Worm (Caenorhabditis elegans) whole organism, L3 larva: ENCODE measurements around the gene F47C12.7.
A peak's percentile ranks its signal among the peaks of the same experiment; 100 is the strongest.

Source experiments
- ama-1 ChIP-seq: fragments of 150-350 bp; optimal IDR thresholded peaks from 2 replicates; lab custom pipeline; 2018
- ceh-16 ChIP-seq: sonication (generic microtip); optimal IDR thresholded peaks from 2 replicates; lab custom pipeline; 2017; ENCODE audit warnings: missing biosample characterization, missing genetic modification characterization
- ceh-28 ChIP-seq: fragments of 150-350 bp; optimal IDR thresholded peaks from 2 replicates; lab custom pipeline; 2014; ENCODE audit warnings: missing biosample characterization, missing genetic modification reagents, missing genetic modification characterization
- ceh-82 ChIP-seq: fragments of 150-350 bp; optimal IDR thresholded peaks from 2 replicates; lab custom pipeline; 2014; ENCODE audit warnings: missing biosample characterization, missing genetic modification characterization
- ceh-9 ChIP-seq: sonication (generic microtip); optimal IDR thresholded peaks from 2 replicates; lab custom pipeline; 2018; ENCODE audit warnings: missing biosample characterization, missing genetic modification characterization
- daf-12 ChIP-seq: fragments of 150-350 bp; optimal IDR thresholded peaks from 2 replicates; lab custom pipeline; 2014; ENCODE audit warnings: missing biosample characterization, missing genetic modification reagents, missing genetic modification characterization
- egl-27 ChIP-seq: sonication (generic microtip); optimal IDR thresholded peaks from 4 replicates; lab custom pipeline; 2017; ENCODE audit warnings: missing biosample characterization, missing genetic modification reagents, missing genetic modification characterization
- egl-5 ChIP-seq: fragments of 150-350 bp; optimal IDR thresholded peaks from 2 replicates; lab custom pipeline; 2017; ENCODE audit warnings: missing biosample characterization, missing genetic modification reagents, missing genetic modification characterization, inconsistent platforms
- elt-1 ChIP-seq: fragments of 150-350 bp; optimal IDR thresholded peaks from 2 replicates; lab custom pipeline; 2014; ENCODE audit warnings: missing biosample characterization, missing genetic modification characterization
- elt-2 ChIP-seq: sonication (generic microtip); optimal IDR thresholded peaks from 2 replicates; lab custom pipeline; 2016; ENCODE audit warnings: missing genetic modification reagents, mild to moderate bottlenecking, missing genetic modification characterization, missing compliant biosample characterization
- elt-3 ChIP-seq, 3 experiments: fragments of 150-350 bp in 1 of 3; sonication (generic microtip) in 2 of 3; optimal IDR thresholded peaks; 2 replicates in 2 of 3; 4 replicates in 1 of 3; lab custom pipeline; 2014 to 2017; ENCODE audit warnings: missing biosample characterization in 3 of 3, missing genetic modification characterization in 3 of 3
- eor-1 ChIP-seq, 2 experiments: fragments of 150-350 bp; optimal IDR thresholded peaks; 2 replicates each; lab custom pipeline; 2014 to 2018; ENCODE audit warnings: missing biosample characterization in 2 of 2, missing genetic modification characterization in 2 of 2
- fkh-10 ChIP-seq: sonication (generic microtip); optimal IDR thresholded peaks from 2 replicates; lab custom pipeline; 2017; ENCODE audit warnings: missing biosample characterization, missing genetic modification reagents, missing genetic modification characterization
- fkh-2 ChIP-seq: fragments of 150-350 bp; optimal IDR thresholded peaks from 2 replicates; lab custom pipeline; 2014; ENCODE audit warnings: missing biosample characterization, missing genetic modification reagents, missing genetic modification characterization
- fos-1 ChIP-seq: fragments of 150-350 bp; optimal IDR thresholded peaks from 2 replicates; lab custom pipeline; 2014; ENCODE audit warnings: missing biosample characterization, missing genetic modification characterization
- jun-1 ChIP-seq: fragments of 150-350 bp; optimal IDR thresholded peaks from 2 replicates; lab custom pipeline; 2014; ENCODE audit warnings: missing biosample characterization, missing genetic modification reagents, missing genetic modification characterization
- lsy-12 ChIP-seq: sonication (generic microtip); optimal IDR thresholded peaks from 2 replicates; lab custom pipeline; 2016; ENCODE audit warnings: mild to moderate bottlenecking, missing genetic modification characterization, missing compliant biosample characterization
- mdl-1 ChIP-seq: fragments of 150-350 bp; optimal IDR thresholded peaks from 2 replicates; lab custom pipeline; 2014; ENCODE audit warnings: missing biosample characterization, missing genetic modification characterization
- mml-1 ChIP-seq: fragments of 150-350 bp; sonication (generic microtip); optimal IDR thresholded peaks from 3 replicates; lab custom pipeline; 2014; ENCODE audit warnings: missing biosample characterization, missing genetic modification characterization
- nfya-1 ChIP-seq: sonication (generic microtip); optimal IDR thresholded peaks from 2 replicates; lab custom pipeline; 2017; ENCODE audit warnings: missing genetic modification characterization, mild to moderate bottlenecking, missing compliant biosample characterization, antibody characterized with exemption, moderate library complexity; ENCODE audit not compliant: insufficient read depth
- nhr-11 ChIP-seq: fragments of 150-350 bp; optimal IDR thresholded peaks from 2 replicates; lab custom pipeline; 2014; ENCODE audit warnings: missing biosample characterization, missing genetic modification characterization
- nhr-12 ChIP-seq: fragments of 150-350 bp; optimal IDR thresholded peaks from 2 replicates; lab custom pipeline; 2014; ENCODE audit warnings: missing biosample characterization, missing genetic modification characterization
- nhr-23 ChIP-seq: fragments of 150-350 bp; optimal IDR thresholded peaks from 2 replicates; lab custom pipeline; 2014; ENCODE audit warnings: missing biosample characterization, missing genetic modification reagents, missing genetic modification characterization
- nhr-237 ChIP-seq: fragments of 150-350 bp; optimal IDR thresholded peaks from 2 replicates; lab custom pipeline; 2014; ENCODE audit warnings: missing biosample characterization, missing genetic modification characterization
- nhr-77 ChIP-seq: fragments of 150-350 bp; optimal IDR thresholded peaks from 2 replicates; lab custom pipeline; 2014; ENCODE audit warnings: missing biosample characterization, missing genetic modification characterization
- pha-4 ChIP-seq: fragments of 150-350 bp; optimal IDR thresholded peaks from 2 replicates; lab custom pipeline; 2014; ENCODE audit warnings: missing biosample characterization, missing genetic modification reagents, missing genetic modification characterization
- skn-1 ChIP-seq: fragments of 150-350 bp; optimal IDR thresholded peaks from 2 replicates; lab custom pipeline; 2014; ENCODE audit warnings: missing biosample characterization, missing genetic modification characterization
- snpc-4 ChIP-seq: fragments of 150-350 bp; optimal IDR thresholded peaks from 2 replicates; lab custom pipeline; 2014; ENCODE audit warnings: missing biosample characterization, missing genetic modification characterization
- tbx-2 ChIP-seq: sonication (generic microtip); optimal IDR thresholded peaks from 2 replicates; lab custom pipeline; 2016; ENCODE audit warnings: mild to moderate bottlenecking, missing genetic modification characterization, missing compliant biosample characterization
- unc-39 ChIP-seq: sonication (generic microtip); optimal IDR thresholded peaks from 4 replicates; lab custom pipeline; 2017; ENCODE audit warnings: missing biosample characterization, missing genetic modification characterization
- unc-62 ChIP-seq: fragments of 150-350 bp; sonication (generic microtip); optimal IDR thresholded peaks from 4 replicates; lab custom pipeline; 2014; ENCODE audit warnings: missing biosample characterization, missing genetic modification reagents, missing genetic modification characterization
- ztf-4 ChIP-seq: fragments of 150-350 bp; optimal IDR thresholded peaks from 2 replicates; lab custom pipeline; 2014; ENCODE audit warnings: missing biosample characterization, missing genetic modification characterization

Gene F47C12.7

DNA sequence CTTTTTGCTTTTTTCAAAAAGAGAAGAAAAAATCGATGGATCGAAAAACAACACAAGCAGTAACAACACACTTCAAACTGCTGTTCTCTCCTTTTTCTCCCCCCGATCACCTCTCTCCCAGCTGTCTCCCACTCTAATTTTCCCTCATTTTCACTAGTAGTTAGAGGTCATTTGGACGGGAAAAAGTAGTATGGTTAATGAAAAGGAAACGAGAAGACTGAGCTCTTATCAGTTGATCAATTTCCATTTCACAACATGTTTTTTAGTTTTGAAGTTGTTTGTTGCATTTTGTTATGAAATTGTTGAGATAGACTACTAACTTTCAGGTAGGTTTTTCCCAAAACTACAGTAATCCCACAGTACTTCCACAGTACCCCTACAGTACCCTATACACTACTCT is 13.2 kb upstream of the F47C12.7 start:
- TF ChIP-seq nhr-237 (tag; lab: Kevin White, UChicago) (no peak), ceh-28 (tag; lab: Kevin White, UChicago) (no peak), elt-3 (tag; optimal IDR thresholded peaks at IDR 0.05; lab: Kevin White, UChicago) (no peak), ceh-16 (tag; lab: Kevin White, UChicago) (no peak), ceh-9 (tag; lab: Kevin White, UChicago) (no peak), ztf-4 (tag; lab: Kevin White, UChicago) (no peak), ceh-82 (no peak), fos-1 (tag; lab: Kevin White, UChicago) (no peak), egl-5 (tag; lab: Kevin White, UChicago) (no peak)

- TF ChIP-seq mml-1 (tag; lab: Kevin White, UChicago): no peak
These were observed 12.4 kb upstream of the F47C12.7 start, which contains the start of gene W02C12.2 for ce11 chrIV:4007697-4008096. W02C12.2 (minus strand) TSS chrIV:4007973.

DNA sequence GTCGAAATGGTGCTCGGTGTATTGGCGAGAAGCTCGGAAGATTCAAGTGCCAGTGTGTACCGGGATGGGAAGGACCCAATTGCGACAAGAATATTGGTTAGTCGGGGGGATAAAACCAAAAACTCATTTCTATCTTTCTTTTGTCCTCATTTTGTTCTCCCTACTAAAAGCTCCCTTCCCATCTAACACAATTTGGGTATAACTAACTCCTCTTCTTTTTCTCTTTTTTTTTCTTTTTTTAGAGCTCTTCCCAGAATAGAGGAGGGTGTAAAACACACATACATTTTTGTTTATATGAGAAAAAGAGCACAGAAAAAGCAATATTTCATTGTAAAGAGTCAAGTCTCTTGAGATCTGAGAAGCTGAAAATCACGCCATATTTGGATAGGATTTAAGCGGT is 9.9 kb upstream of the F47C12.7 start:
- TF ChIP-seq jun-1 (tag; lab: Kevin White, UChicago) (no peak), fkh-10 (GFP tag; lab: Kevin White, UChicago) (peak; percentile 61)

DNA sequence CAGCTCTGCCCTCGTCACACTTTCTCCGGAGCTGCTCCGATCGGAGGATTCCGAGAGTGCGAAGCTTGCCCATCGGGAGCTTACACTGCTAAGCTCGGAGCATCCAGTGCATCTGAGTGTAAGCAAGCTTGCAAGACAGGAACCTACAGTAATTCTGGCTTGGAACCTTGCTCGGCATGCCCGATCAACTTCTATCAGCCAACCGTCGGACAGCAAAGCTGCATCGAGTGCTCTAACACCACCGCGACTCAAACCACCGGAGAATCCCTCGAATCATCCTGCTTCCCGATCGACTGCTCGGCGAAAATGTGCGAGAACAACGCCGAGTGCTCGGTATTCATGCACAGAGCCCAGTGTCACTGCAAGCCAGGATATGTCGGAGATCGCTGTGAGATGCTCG is 8.9 kb upstream of the F47C12.7 start:
- TF ChIP-seq pha-4 (tag; lab: Kevin White, UChicago): no peak
- TF ChIP-seq tbx-2: no peak
- no peak for TF ChIP-seq nhr-23 (tag; lab: Kevin White, UChicago)
- no peak for TF ChIP-seq fos-1 (tag; lab: Kevin White, UChicago)

ce11 chrIV:3999662-4000061 is 4.4 kb upstream of the F47C12.7 start:
- TF ChIP-seq mml-1 (tag; lab: Kevin White, UChicago): no peak
- no peak for TF ChIP-seq unc-62
- TF ChIP-seq ztf-4 (tag; lab: Kevin White, UChicago): no peak
- no peak for TF ChIP-seq ceh-16 (tag; lab: Kevin White, UChicago)
- no peak for TF ChIP-seq egl-27 (tag; lab: Kevin White, UChicago)
- TF ChIP-seq fos-1 (tag; lab: Kevin White, UChicago): no peak

DNA sequence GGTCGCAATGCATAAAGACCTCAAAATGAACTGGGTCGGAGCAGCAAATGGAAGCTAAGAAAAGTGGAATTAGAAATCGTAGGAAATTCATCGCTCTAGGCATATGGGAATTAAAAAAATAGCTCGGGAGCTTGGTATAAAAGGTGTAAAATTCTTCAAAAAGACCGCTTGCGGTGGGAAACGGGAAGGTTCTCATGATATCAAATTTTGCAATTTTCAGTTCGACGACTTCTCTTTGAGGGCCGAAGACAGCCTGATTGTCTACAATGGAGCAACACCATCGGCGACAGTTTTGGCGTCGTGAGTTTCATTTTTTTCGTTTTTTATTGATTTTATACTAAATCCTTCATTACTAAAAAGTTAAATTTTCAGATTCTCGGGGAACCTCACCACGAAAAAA is 3.2 kb upstream of the F47C12.7 start, which contains the start of gene F47C12.8:
Gene F47C12.8 (minus strand): TSS at position 101 of the 400 bp plus-strand sequence.
- TF ChIP-seq egl-27 (tag; lab: Kevin White, UChicago) (no peak), unc-39 (tag; lab: Kevin White, UChicago) (no peak), jun-1 (tag; lab: Kevin White, UChicago) (no peak), elt-2 (tag; lab: Kevin White, UChicago) (no peak), elt-1 (no peak), elt-3 (tag; optimal IDR thresholded peaks at IDR 0.05; lab: Kevin White, UChicago) (no peak), nhr-77 (no peak), lsy-12 (tag; lab: Kevin White, UChicago) (no peak), ceh-9 (tag; lab: Kevin White, UChicago) (no peak), nhr-12 (tag; lab: Kevin White, UChicago) (no peak), mdl-1 (tag; lab: Kevin White, UChicago) (no peak)
- TF ChIP-seq, all 47 proteins: peak for 0

DNA sequence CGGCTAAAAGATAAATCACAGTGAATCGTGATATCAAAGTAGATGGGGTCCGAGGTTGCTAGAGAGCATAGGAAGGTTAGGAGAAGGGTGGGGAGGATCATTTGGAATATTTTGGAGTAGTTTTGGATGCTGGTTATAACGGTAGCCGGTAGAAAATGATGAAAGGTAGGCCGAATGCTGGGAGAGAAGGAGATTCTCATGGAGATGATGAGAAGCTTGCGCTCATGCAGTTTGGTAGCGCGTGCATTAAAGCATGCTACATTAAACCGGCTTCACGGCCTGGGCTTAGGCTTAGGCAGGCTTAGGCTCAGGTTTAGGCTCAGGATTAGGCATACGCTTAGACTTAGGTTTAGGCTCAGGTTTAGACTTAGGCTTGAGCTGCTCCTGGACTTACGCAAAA is 966 bp downstream of the F47C12.7 start, which contains the start of gene F47C12.13:
Gene F47C12.13 (minus strand): TSS at position 101 of the 400 bp plus-strand sequence.
- no peak for TF ChIP-seq egl-27 (tag; lab: Kevin White, UChicago)
- no peak for TF ChIP-seq nhr-77
- TF ChIP-seq daf-12 (tag; lab: Kevin White, UChicago): no peak
- TF ChIP-seq skn-1 (tag; lab: Kevin White, UChicago): no peak
- TF ChIP-seq eor-1 (tag; optimal IDR thresholded peaks at IDR 0.05; lab: Kevin White, UChicago): no peak
- no peak for TF ChIP-seq snpc-4
- TF ChIP-seq fkh-2 (tag; lab: Kevin White, UChicago): no peak
- no peak for TF ChIP-seq nhr-237 (tag; lab: Kevin White, UChicago)
- no peak for TF ChIP-seq nhr-23 (tag; lab: Kevin White, UChicago)
- TF ChIP-seq nhr-11: no peak
- no peak for TF ChIP-seq ama-1 (lab: Kevin White, UChicago)
- no peak for TF ChIP-seq nfya-1
